Worm (Caenorhabditis elegans) whole organism, late embryonic: Measurements from ENCODE around the gene lin-36.

ENCODE experiments used
- C08G9.2 ChIP-seq: sonication (generic microtip); optimal IDR thresholded peaks from 2 replicates; lab custom pipeline; 2016; ENCODE audit warnings: mild to moderate bottlenecking, missing genetic modification characterization, moderate library complexity, missing compliant biosample characterization
- K02D7.2 ChIP-seq: sonication (generic microtip); optimal IDR thresholded peaks from 2 replicates; lab custom pipeline; 2017; ENCODE audit warnings: mild to moderate bottlenecking, missing genetic modification characterization, missing compliant biosample characterization
- K09A11.1 ChIP-seq: sonication (generic microtip); optimal IDR thresholded peaks from 2 replicates; lab custom pipeline; 2017; ENCODE audit warnings: antibody characterized with exemption, mild to moderate bottlenecking, missing genetic modification characterization, missing compliant biosample characterization; ENCODE audit not compliant: insufficient read depth
- Y22D7AL.16 ChIP-seq: sonication (generic microtip); optimal IDR thresholded peaks from 2 replicates; lab custom pipeline; 2016; ENCODE audit warnings: missing genetic modification characterization, missing compliant biosample characterization
- ceh-14 ChIP-seq: sonication (generic microtip); optimal IDR thresholded peaks from 2 replicates; lab custom pipeline; 2016; ENCODE audit warnings: missing genotype, missing genetic modification characterization, missing compliant biosample characterization
- ceh-18 ChIP-seq: sonication (generic microtip); optimal IDR thresholded peaks from 2 replicates; lab custom pipeline; 2016; ENCODE audit warnings: missing genetic modification characterization, missing compliant biosample characterization
- ceh-19 ChIP-seq: fragments of 200-800 bp; sonication (Bioruptor generic); optimal IDR thresholded peaks from 2 replicates; lab custom pipeline; 2018; ENCODE audit warnings: mild to moderate bottlenecking, missing genetic modification characterization, missing compliant biosample characterization
- ceh-24 ChIP-seq: sonication (generic microtip); optimal IDR thresholded peaks from 2 replicates; lab custom pipeline; 2016; ENCODE audit warnings: mild to moderate bottlenecking, missing genetic modification characterization, missing compliant biosample characterization
- ceh-30 ChIP-seq: fragments of 150-350 bp; optimal IDR thresholded peaks from 2 replicates; lab custom pipeline; 2014; ENCODE audit warnings: missing biosample characterization, missing genetic modification characterization
- ceh-31 ChIP-seq: sonication (generic microtip); optimal IDR thresholded peaks from 2 replicates; lab custom pipeline; 2016; ENCODE audit warnings: missing genetic modification characterization, missing compliant biosample characterization
- ceh-45 ChIP-seq: fragments of 200-800 bp; sonication (Bioruptor generic); IDR thresholded peaks from 2 replicates; pipeline ENCODE4 v1.3.6; 2022; ENCODE audit warnings: missing genetic modification reagents, missing genetic modification characterization, missing compliant biosample characterization
- ceh-48 ChIP-seq: sonication (generic microtip); optimal IDR thresholded peaks from 2 replicates; lab custom pipeline; 2016; ENCODE audit warnings: missing genetic modification characterization, inconsistent platforms, missing compliant biosample characterization
- ceh-6 ChIP-seq: fragments of 200-800 bp; sonication (Bioruptor generic); optimal IDR thresholded peaks from 2 replicates; lab custom pipeline; 2018; ENCODE audit warnings: mild to moderate bottlenecking, missing genetic modification characterization, missing compliant biosample characterization
- che-1 ChIP-seq: sonication (generic microtip); optimal IDR thresholded peaks from 2 replicates; lab custom pipeline; 2016; ENCODE audit warnings: mild to moderate bottlenecking, missing genetic modification characterization, missing compliant biosample characterization
- dve-1 ChIP-seq: sonication (generic microtip); optimal IDR thresholded peaks from 2 replicates; lab custom pipeline; 2017; ENCODE audit warnings: antibody characterized with exemption, mild to moderate bottlenecking, missing genetic modification characterization, missing compliant biosample characterization
- elt-2 ChIP-seq: sonication (generic microtip); optimal IDR thresholded peaks from 2 replicates; lab custom pipeline; 2016; ENCODE audit warnings: missing genetic modification reagents, missing genetic modification characterization, missing compliant biosample characterization
- ets-4 ChIP-seq: sonication (generic microtip); optimal IDR thresholded peaks from 2 replicates; lab custom pipeline; 2016; ENCODE audit warnings: missing genetic modification characterization, missing compliant biosample characterization
- fax-1 ChIP-seq: sonication (generic microtip); optimal IDR thresholded peaks from 2 replicates; lab custom pipeline; 2016; ENCODE audit warnings: missing genotype, missing genetic modification characterization, missing compliant biosample characterization
- fkh-10 ChIP-seq: fragments of 150-350 bp; optimal IDR thresholded peaks from 2 replicates; lab custom pipeline; 2014; ENCODE audit warnings: missing biosample characterization, missing genetic modification reagents, missing genetic modification characterization
- gmeb-2 ChIP-seq: sonication (generic microtip); optimal IDR thresholded peaks from 2 replicates; lab custom pipeline; 2016; ENCODE audit warnings: missing genetic modification characterization, inconsistent platforms, missing compliant biosample characterization
- hlh-13 ChIP-seq: fragments of 200-800 bp; sonication (Bioruptor generic); optimal IDR thresholded peaks from 2 replicates; lab custom pipeline; 2018; ENCODE audit warnings: mild to moderate bottlenecking, missing genetic modification characterization, missing compliant biosample characterization
- hlh-30 ChIP-seq: sonication (generic microtip); optimal IDR thresholded peaks from 2 replicates; lab custom pipeline; 2017; ENCODE audit warnings: antibody characterized with exemption, missing genetic modification characterization, missing compliant biosample characterization; ENCODE audit not compliant: insufficient read depth
- hlh-6 ChIP-seq: sonication (generic microtip); optimal IDR thresholded peaks from 2 replicates; lab custom pipeline; 2016; ENCODE audit warnings: missing genotype, missing genetic modification characterization, missing compliant biosample characterization
- hlh-8 ChIP-seq: sonication (generic microtip); optimal IDR thresholded peaks from 2 replicates; lab custom pipeline; 2016; ENCODE audit warnings: missing genotype, missing genetic modification characterization, missing compliant biosample characterization
- mec-3 ChIP-seq: sonication (generic microtip); optimal IDR thresholded peaks from 2 replicates; lab custom pipeline; 2016; ENCODE audit warnings: borderline replicate concordance, missing genetic modification characterization, missing compliant biosample characterization
- nfya-1 ChIP-seq: sonication (generic microtip); optimal IDR thresholded peaks from 2 replicates; lab custom pipeline; 2017; ENCODE audit warnings: missing genetic modification characterization, mild to moderate bottlenecking, missing compliant biosample characterization, antibody characterized with exemption, moderate library complexity
- pax-1 ChIP-seq: fragments of 150-350 bp; optimal IDR thresholded peaks from 2 replicates; lab custom pipeline; 2014; ENCODE audit warnings: missing biosample characterization, missing genetic modification characterization
- pha-4 ChIP-seq: fragments of 150-350 bp; optimal IDR thresholded peaks from 2 replicates; lab custom pipeline; 2018; ENCODE audit warnings: missing biosample characterization, missing genetic modification reagents, missing genetic modification characterization
- pqm-1 ChIP-seq: sonication (generic microtip); optimal IDR thresholded peaks from 2 replicates; lab custom pipeline; 2016; ENCODE audit warnings: missing genetic modification characterization, missing compliant biosample characterization
- pros-1 ChIP-seq: fragments of 150-350 bp; optimal IDR thresholded peaks from 2 replicates; lab custom pipeline; 2014; ENCODE audit warnings: missing biosample characterization, missing genetic modification reagents, missing genetic modification characterization
- ref-2 ChIP-seq: sonication (generic microtip); optimal IDR thresholded peaks from 2 replicates; lab custom pipeline; 2016; ENCODE audit warnings: missing genetic modification characterization, missing compliant biosample characterization
- sox-4 ChIP-seq: sonication (generic microtip); optimal IDR thresholded peaks from 2 replicates; lab custom pipeline; 2017; ENCODE audit warnings: mild to moderate bottlenecking, missing genetic modification characterization, inconsistent platforms, missing compliant biosample characterization
- syd-9 ChIP-seq: sonication (generic microtip); optimal IDR thresholded peaks from 2 replicates; lab custom pipeline; 2016; ENCODE audit warnings: mild to moderate bottlenecking, missing genetic modification characterization, moderate library complexity, missing compliant biosample characterization
- tbx-2 ChIP-seq: sonication (generic microtip); optimal IDR thresholded peaks from 2 replicates; lab custom pipeline; 2016; ENCODE audit warnings: missing genetic modification characterization, missing compliant biosample characterization
- tbx-7 ChIP-seq: sonication (generic microtip); optimal IDR thresholded peaks from 2 replicates; lab custom pipeline; 2016; ENCODE audit warnings: missing genotype, missing genetic modification characterization, missing compliant biosample characterization
- unc-3 ChIP-seq, 2 experiments: fragments of 200-800 bp in 1 of 2; sonication (Bioruptor generic) in 1 of 2; sonication (generic microtip) in 1 of 2; conservative IDR thresholded peaks in 1 of 2; optimal IDR thresholded peaks in 1 of 2; 2 replicates each; pipeline versions ENCODE4 v1.3.6 to Lab custom; 2016 to 2022; ENCODE audit warnings: missing compliant biosample characterization in 2 of 2, missing genetic modification characterization in 2 of 2, missing genetic modification reagents in 1 of 2
- unc-42 ChIP-seq: sonication (generic microtip); optimal IDR thresholded peaks from 2 replicates; lab custom pipeline; 2016; ENCODE audit warnings: missing genotype, missing genetic modification characterization, missing compliant biosample characterization
- unc-55 ChIP-seq: sonication (generic microtip); optimal IDR thresholded peaks from 2 replicates; lab custom pipeline; 2017; ENCODE audit warnings: missing biosample characterization, missing genetic modification reagents, missing genetic modification characterization
- unc-86 ChIP-seq: sonication (generic microtip); optimal IDR thresholded peaks from 2 replicates; lab custom pipeline; 2016; ENCODE audit warnings: missing genetic modification characterization, missing compliant biosample characterization
- ztf-16 ChIP-seq: sonication (generic microtip); optimal IDR thresholded peaks from 2 replicates; lab custom pipeline; 2017; ENCODE audit warnings: missing genetic modification characterization, missing compliant biosample characterization

lin-36 gene

DNA sequence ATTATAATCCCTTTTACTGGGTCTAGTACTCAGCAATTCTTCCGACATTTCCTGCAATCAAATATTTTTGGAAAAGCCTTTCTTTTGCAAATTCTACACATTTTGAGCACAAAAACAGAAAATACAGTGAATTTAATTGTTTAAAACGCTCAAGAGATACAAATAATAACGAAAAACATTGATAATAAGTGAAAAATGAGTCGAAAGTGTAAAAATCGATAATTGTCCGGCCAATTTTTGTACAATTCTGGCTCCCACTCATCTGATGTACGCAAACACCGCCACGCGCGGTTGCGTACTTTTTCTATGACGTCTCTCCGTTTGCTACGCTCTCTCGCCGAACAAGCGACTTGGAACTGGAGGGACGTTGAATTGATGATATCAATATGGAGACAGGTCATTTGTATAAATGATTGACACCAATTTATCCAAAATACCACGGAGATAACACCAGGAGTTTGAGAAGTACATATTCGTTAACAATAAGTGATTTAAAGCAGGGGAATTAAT is at the start of gene lin-36:
lin-36 (minus strand) TSS at position 51 of the 510 bp plus-strand sequence.
- TF ChIP-seq nfya-1 (tag; lab: Kevin White, UChicago) (peak; percentile 73), Y22D7AL.16 (no peak), fkh-10 (GFP tag; lab: Kevin White, UChicago) (no peak), sox-4 (tag; lab: Kevin White, UChicago) (no peak), mec-3 (tag; lab: Kevin White, UChicago) (no peak), ceh-6 (no peak), elt-2 (tag; lab: Kevin White, UChicago) (peak; percentile 49), hlh-13 (GFP tag; lab: Kevin White, UChicago) (no peak), unc-3 (GFP tag; conservative IDR thresholded peaks at IDR 0.05; lab: Robert Waterston, UW) (no peak), unc-3 (tag; optimal IDR thresholded peaks at IDR 0.05; lab: Kevin White, UChicago) (peak; percentile 25), K02D7.2 (no peak), K09A11.1 (tag; lab: Kevin White, UChicago) (peak; percentile 30), pax-1 (tag; lab: Kevin White, UChicago) (peak; percentile 41), fax-1 (tag; lab: Kevin White, UChicago) (no peak), ceh-30 (peak; percentile 41), ceh-14 (peak; percentile 23), C08G9.2 (tag; lab: Kevin White, UChicago) (no peak), ceh-18 (tag; lab: Kevin White, UChicago) (peak; percentile 46), pha-4 (tag; lab: Kevin White, UChicago) (no peak), ceh-45 (no peak), che-1 (tag; lab: Kevin White, UChicago) (no peak), unc-42 (tag; lab: Kevin White, UChicago) (peak; percentile 75), ref-2 (tag; lab: Kevin White, UChicago) (peak; percentile 44), hlh-30 (tag; lab: Kevin White, UChicago) (peak; percentile 79), hlh-8 (tag; lab: Kevin White, UChicago) (no peak), tbx-2 (peak; percentile 82), ets-4 (tag; lab: Kevin White, UChicago) (no peak), unc-55 (GFP tag; lab: Kevin White, UChicago) (peak; percentile 98), ceh-48 (peak; percentile 98), hlh-6 (tag; lab: Kevin White, UChicago) (no peak), ceh-31 (tag; lab: Kevin White, UChicago) (peak; percentile 64)

- TF ChIP-seq ceh-18 (tag; lab: Kevin White, UChicago) = no peak
- TF ChIP-seq ztf-16 (tag; lab: Kevin White, UChicago) = no peak
- TF ChIP-seq unc-3 (GFP tag; conservative IDR thresholded peaks at IDR 0.05; lab: Robert Waterston, UW) = no peak
- TF ChIP-seq unc-3 (tag; optimal IDR thresholded peaks at IDR 0.05; lab: Kevin White, UChicago) = no peak
- TF ChIP-seq gmeb-2 (tag; lab: Kevin White, UChicago) = no peak
- TF ChIP-seq pqm-1 (tag; lab: Kevin White, UChicago) = no peak
- TF ChIP-seq hlh-13 (GFP tag; lab: Kevin White, UChicago) = no peak
- peak; percentile 72 for TF ChIP-seq pros-1 (tag; lab: Kevin White, UChicago)
- TF ChIP-seq dve-1 = no peak
- TF ChIP-seq ceh-6 = peak; percentile 32
Measured at ce11 chrIII:8069206-8069605, 48.5 kb upstream of the lin-36 start.

DNA sequence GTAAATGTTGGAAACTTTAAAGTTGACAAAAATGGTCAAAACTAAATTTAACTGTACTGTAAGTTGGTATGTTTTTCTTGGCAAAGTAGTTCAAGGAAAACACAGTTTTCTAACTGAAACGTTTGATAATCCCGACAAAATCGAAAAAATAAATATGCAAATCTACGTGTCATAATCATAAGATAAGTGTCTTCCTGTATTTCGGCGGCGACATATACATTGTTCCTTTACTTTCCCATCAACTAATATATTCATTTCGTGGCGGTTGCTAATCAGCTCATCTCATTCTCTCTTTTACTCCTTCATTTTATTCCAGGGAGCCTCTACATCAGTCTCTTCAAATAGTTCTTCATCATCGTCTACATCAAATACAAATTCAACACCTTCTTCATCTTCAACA is 47.1 kb upstream of the lin-36 start:
- TF ChIP-seq K02D7.2 (no peak), tbx-7 (no peak), hlh-13 (GFP tag; lab: Kevin White, UChicago) (no peak), ztf-16 (tag; lab: Kevin White, UChicago) (no peak), ceh-31 (tag; lab: Kevin White, UChicago) (no peak), ceh-45 (no peak), syd-9 (tag; lab: Kevin White, UChicago) (no peak), che-1 (tag; lab: Kevin White, UChicago) (no peak), unc-3 (GFP tag; conservative IDR thresholded peaks at IDR 0.05; lab: Robert Waterston, UW) (no peak), unc-3 (tag; optimal IDR thresholded peaks at IDR 0.05; lab: Kevin White, UChicago) (no peak), hlh-6 (tag; lab: Kevin White, UChicago) (no peak), ceh-19 (GFP tag; lab: Kevin White, UChicago) (no peak), ceh-24 (tag; lab: Kevin White, UChicago) (no peak), pax-1 (tag; lab: Kevin White, UChicago) (no peak), sox-4 (tag; lab: Kevin White, UChicago) (no peak), unc-86 (tag; lab: Kevin White, UChicago) (no peak), ceh-14 (no peak)
